Fruit fly (Drosophila melanogaster) whole organism, wandering third instar larva: ENCODE data around the gene stv.

ENCODE experiments used
- Abd-B ChIP-seq: fragments of >200 bp; optimal IDR thresholded peaks from 2 replicates; lab custom pipeline; 2017; ENCODE audit warnings: missing biosample characterization, missing genetic modification characterization
- CG32264 ChIP-seq: fragments of 200-800 bp; sonication (Bioruptor generic); optimal IDR thresholded peaks from 2 replicates; lab custom pipeline; 2016; ENCODE audit warnings: missing biosample characterization, missing genetic modification characterization
- CG9705 ChIP-seq: fragments of 200-800 bp; sonication (Bioruptor generic); optimal IDR thresholded peaks from 2 replicates; lab custom pipeline; 2018; ENCODE audit warnings: missing biosample characterization, mild to moderate bottlenecking, missing genetic modification characterization
- CrebA ChIP-seq: fragments of 200-800 bp; sonication (Bioruptor generic); optimal IDR thresholded peaks from 2 replicates; lab custom pipeline; 2016; ENCODE audit warnings: missing biosample characterization, mild to moderate bottlenecking, missing genetic modification characterization, borderline replicate concordance
- Dfd ChIP-seq: fragments of >200 bp; optimal IDR thresholded peaks from 2 replicates; lab custom pipeline; 2017; ENCODE audit warnings: missing biosample characterization, missing genetic modification characterization
- GATAd ChIP-seq: sonication (Bioruptor generic); optimal IDR thresholded peaks from 2 replicates; lab custom pipeline; 2016; ENCODE audit warnings: missing biosample characterization, missing genetic modification characterization
- HLH106 ChIP-seq: fragments of 200-800 bp; optimal IDR thresholded peaks from 3 replicates; lab custom pipeline; 2019; ENCODE audit warnings: missing biosample characterization, mild to moderate bottlenecking, missing genetic modification characterization, moderate library complexity
- Hnf4 ChIP-seq: fragments of 200-800 bp; sonication (Bioruptor generic); optimal IDR thresholded peaks from 2 replicates; lab custom pipeline; 2016; ENCODE audit warnings: missing biosample characterization, mild to moderate bottlenecking, missing genetic modification characterization
- Hr78 ChIP-seq: fragments of >200 bp; optimal IDR thresholded peaks from 2 replicates; lab custom pipeline; 2017; ENCODE audit warnings: missing biosample characterization, missing genetic modification characterization
- Hr83 ChIP-seq: fragments of 200-300 bp; sonication (Bioruptor generic); optimal IDR thresholded peaks from 2 replicates; lab custom pipeline; 2016; ENCODE audit warnings: missing biosample characterization, mild to moderate bottlenecking, missing genetic modification characterization, moderate library complexity; ENCODE audit not compliant: poor library complexity, severe bottlenecking
- Jra ChIP-seq: sonication (Bioruptor generic); optimal IDR thresholded peaks from 2 replicates; lab custom pipeline; 2016; ENCODE audit warnings: missing biosample characterization, missing genetic modification characterization
- Mio ChIP-seq: sonication (Bioruptor generic); optimal IDR thresholded peaks from 2 replicates; lab custom pipeline; 2016; ENCODE audit warnings: missing biosample characterization, missing genetic modification characterization
- Myc ChIP-seq: fragments of >200 bp; optimal IDR thresholded peaks from 2 replicates; lab custom pipeline; 2017
- N ChIP-seq: fragments of >200 bp; optimal IDR thresholded peaks from 2 replicates; lab custom pipeline; 2018; ENCODE audit warnings: missing biosample characterization, missing external identifiers, missing genetic modification characterization
- OdsH ChIP-seq: fragments of 200-800 bp; sonication (Bioruptor generic); optimal IDR thresholded peaks from 2 replicates; lab custom pipeline; 2016; ENCODE audit warnings: missing biosample characterization, mild to moderate bottlenecking, missing genetic modification characterization
- Rel ChIP-seq, 2 experiments: fragments of 200-800 bp; sonication (Bioruptor generic) in 1 of 2; optimal IDR thresholded peaks; 2 replicates in 1 of 2; 3 replicates in 1 of 2; lab custom pipeline; 2016 to 2019; ENCODE audit warnings: mild to moderate bottlenecking in 2 of 2, missing biosample characterization in 2 of 2, missing genetic modification characterization in 2 of 2, moderate library complexity in 1 of 2
- Sp1 ChIP-seq: fragments of 200-800 bp; sonication (Bioruptor generic); optimal IDR thresholded peaks from 3 replicates; lab custom pipeline; 2019; ENCODE audit warnings: missing biosample characterization, mild to moderate bottlenecking, missing genetic modification characterization, moderate library complexity
- Vsx2 ChIP-seq: fragments of 200-300, 225-300 bp; sonication (Bioruptor generic); optimal IDR thresholded peaks from 2 replicates; lab custom pipeline; 2018; ENCODE audit warnings: missing biosample characterization, missing genetic modification characterization; ENCODE audit not compliant: partially characterized antibody
- br ChIP-seq: fragments of 200-800 bp; sonication (Bioruptor generic); optimal IDR thresholded peaks from 2 replicates; lab custom pipeline; 2016; ENCODE audit warnings: missing biosample characterization, missing genetic modification characterization
- brk ChIP-seq: fragments of 200-800 bp; sonication (Bioruptor generic); optimal IDR thresholded peaks from 2 replicates; lab custom pipeline; 2016; ENCODE audit warnings: missing biosample characterization, mild to moderate bottlenecking, missing genetic modification characterization
- dl ChIP-seq, 2 experiments: fragments of 175-275, 200-275 bp in 1 of 2; fragments of 200-275 bp in 1 of 2; sonication (Bioruptor generic); optimal IDR thresholded peaks; lab custom pipeline; 2018; ENCODE audit warnings: mild to moderate bottlenecking in 2 of 2, missing biosample characterization in 2 of 2, missing genetic modification characterization in 2 of 2, moderate library complexity in 2 of 2; ENCODE audit not compliant: partially characterized antibody in 2 of 2, insufficient read depth in 1 of 2
- dmrt93B ChIP-seq: fragments of 200-800 bp; sonication (Bioruptor generic); optimal IDR thresholded peaks from 2 replicates; lab custom pipeline; 2018; ENCODE audit warnings: missing biosample characterization, mild to moderate bottlenecking, missing genetic modification characterization
- dsf ChIP-seq: sonication (Bioruptor generic); optimal IDR thresholded peaks from 2 replicates; lab custom pipeline; 2016; ENCODE audit warnings: missing biosample characterization, missing genetic modification characterization, borderline replicate concordance
- ey ChIP-seq: fragments of 200-800 bp; sonication (Bioruptor generic); optimal IDR thresholded peaks from 2 replicates; lab custom pipeline; 2016; ENCODE audit warnings: missing biosample characterization, missing genetic modification characterization
- foxo ChIP-seq, 2 experiments: fragments of 200-800 bp; sonication (Bioruptor generic); optimal IDR thresholded peaks; 2 replicates in 1 of 2; 3 replicates in 1 of 2; lab custom pipeline; 2016 to 2017; ENCODE audit warnings: missing biosample characterization in 2 of 2, missing genetic modification characterization in 2 of 2
- fru ChIP-seq: fragments of 200-800 bp; sonication (Bioruptor generic); optimal IDR thresholded peaks from 3 replicates; lab custom pipeline; 2016; ENCODE audit warnings: missing biosample characterization, mild to moderate bottlenecking, missing genetic modification characterization
- h ChIP-seq: fragments of 200-800 bp; sonication (Bioruptor generic); optimal IDR thresholded peaks from 3 replicates; lab custom pipeline; 2016; ENCODE audit warnings: missing biosample characterization, mild to moderate bottlenecking, missing genetic modification characterization
- jim ChIP-seq: fragments of 175-275, 200-325 bp; sonication (Bioruptor generic); optimal IDR thresholded peaks from 2 replicates; lab custom pipeline; 2016; ENCODE audit warnings: missing biosample characterization, mild to moderate bottlenecking, missing genetic modification characterization
- lola ChIP-seq: fragments of >200 bp; optimal IDR thresholded peaks from 2 replicates; lab custom pipeline; 2017; ENCODE audit warnings: missing biosample characterization, missing genetic modification characterization
- pan ChIP-seq: fragments of >200 bp; optimal IDR thresholded peaks from 2 replicates; lab custom pipeline; 2017
- psq ChIP-seq: fragments of 200-800 bp; sonication (Bioruptor generic); optimal IDR thresholded peaks from 3 replicates; lab custom pipeline; 2017; ENCODE audit warnings: missing biosample characterization, mild to moderate bottlenecking, missing genetic modification characterization, moderate library complexity
- rgr ChIP-seq: fragments of 200-800 bp; sonication (Bioruptor generic); optimal IDR thresholded peaks from 3 replicates; lab custom pipeline; 2016; ENCODE audit warnings: missing biosample characterization, mild to moderate bottlenecking, missing genetic modification characterization
- sage ChIP-seq: fragments of 200-800 bp; sonication (Bioruptor generic); optimal IDR thresholded peaks from 2 replicates; lab custom pipeline; 2016; ENCODE audit warnings: missing biosample characterization, mild to moderate bottlenecking, missing genetic modification characterization
- sv ChIP-seq: fragments of 200-800 bp; sonication (Bioruptor generic); optimal IDR thresholded peaks from 3 replicates; lab custom pipeline; 2016; ENCODE audit warnings: missing biosample characterization, missing genetic modification characterization
- tai ChIP-seq: sonication (Bioruptor generic); optimal IDR thresholded peaks from 2 replicates; lab custom pipeline; 2016; ENCODE audit warnings: missing biosample characterization, missing genetic modification characterization
- usp ChIP-seq: fragments of >200 bp; optimal IDR thresholded peaks from 2 replicates; lab custom pipeline; 2017; ENCODE audit warnings: missing biosample characterization, missing genetic modification characterization
- woc ChIP-seq: sonication (Bioruptor generic); optimal IDR thresholded peaks from 2 replicates; lab custom pipeline; 2016; ENCODE audit warnings: missing biosample characterization, mild to moderate bottlenecking, missing genetic modification characterization

The stv gene

dm6 chr3L:13437654-13438053, 39.7 kb upstream of the stv start, which contains the start of gene CG10725:
CG10725 (plus strand) TSS chr3L:13437954.
- TF ChIP-seq foxo (GFP tag; optimal IDR thresholded peaks at IDR 0.05; lab: Kevin White, UChicago) (no peak), rgr (GFP tag; lab: Kevin White, UChicago) (no peak), GATAd (GFP tag; lab: Kevin White, UChicago) (no peak), brk (no peak), dsf (no peak), Mio (GFP tag; lab: Kevin White, UChicago) (no peak), Myc (lab: Kevin White, UChicago) (no peak), pan (lab: Kevin White, UChicago) (no peak), Jra (GFP tag; lab: Kevin White, UChicago) (no peak), Rel (GFP tag; optimal IDR thresholded peaks at IDR 0.05; lab: Kevin White, UChicago) (no peak), Rel (tag; optimal IDR thresholded peaks at IDR 0.05; lab: Kevin White, UChicago) (no peak), sage (GFP tag; lab: Kevin White, UChicago) (no peak), HLH106 (tag; lab: Kevin White, UChicago) (no peak), Abd-B (no peak), Hr78 (GFP tag; lab: Kevin White, UChicago) (no peak), jim (no peak), woc (GFP tag; lab: Kevin White, UChicago) (no peak), CG9705 (no peak), lola (GFP tag; lab: Kevin White, UChicago) (no peak), dmrt93B (GFP tag; lab: Kevin White, UChicago) (no peak)

dm6 chr3L:13440370-13440960, 36.9 kb upstream of the stv start, which contains the start of the genes CG10140 and CG14109:
CG10140 (minus strand) TSS chr3L:13440470.
CG14109 (plus strand) TSS chr3L:13440910.
- TF ChIP-seq lola (GFP tag; lab: Kevin White, UChicago): no peak
- TF ChIP-seq dsf: no peak
- no peak for TF ChIP-seq sage (GFP tag; lab: Kevin White, UChicago)

dm6 chr3L:13442400-13442799, 34.9 kb upstream of the stv start, which contains the start of gene cmb:
cmb (plus strand) TSS chr3L:13442594.
- no peak for TF ChIP-seq OdsH
- TF ChIP-seq dl (GFP tag; optimal IDR thresholded peaks at IDR 0.05; lab: Kevin White, UChicago; ENCODE audit: insufficient read depth in 1 of 2, partially characterized antibody in 2 of 2): no peak
- TF ChIP-seq Abd-B: no peak
- TF ChIP-seq Rel (GFP tag; optimal IDR thresholded peaks at IDR 0.05; lab: Kevin White, UChicago): no peak
- peak; percentile 33 for TF ChIP-seq Rel (tag; optimal IDR thresholded peaks at IDR 0.05; lab: Kevin White, UChicago)
- TF ChIP-seq Dfd (GFP tag; lab: Kevin White, UChicago): no peak
- peak; percentile 34 for TF ChIP-seq HLH106 (tag; lab: Kevin White, UChicago)
- TF ChIP-seq jim: peak; percentile 84
- TF ChIP-seq ey (GFP tag; lab: Kevin White, UChicago): no peak
- peak; percentile 34 for TF ChIP-seq sage (GFP tag; lab: Kevin White, UChicago)
- peak; percentile 2 for TF ChIP-seq rgr (GFP tag; lab: Kevin White, UChicago)
- TF ChIP-seq Sp1 (GFP tag; lab: Kevin White, UChicago): peak; percentile 68

dm6 chr3L:13450177-13450793, 27.1 kb upstream of the stv start, which contains the start of the genes JMJD7 and CG10738:
JMJD7 (minus strand) TSS chr3L:13450283.
CG10738 (plus strand) TSS chr3L:13450770.
- TF ChIP-seq OdsH (no peak), CG32264 (GFP tag; lab: Kevin White, UChicago) (no peak), br (GFP tag; lab: Kevin White, UChicago) (peak; percentile 14), sage (GFP tag; lab: Kevin White, UChicago) (no peak), woc (GFP tag; lab: Kevin White, UChicago) (no peak), GATAd (GFP tag; lab: Kevin White, UChicago) (no peak), Myc (lab: Kevin White, UChicago) (no peak), Abd-B (no peak), Mio (GFP tag; lab: Kevin White, UChicago) (no peak), tai (GFP tag; lab: Kevin White, UChicago) (no peak), Vsx2 (GFP tag; lab: Kevin White, UChicago) (no peak), foxo (GFP tag; optimal IDR thresholded peaks at IDR 0.05; lab: Kevin White, UChicago) (no peak), dmrt93B (GFP tag; lab: Kevin White, UChicago) (peak; percentile 67), pan (lab: Kevin White, UChicago) (no peak), Hr78 (GFP tag; lab: Kevin White, UChicago) (no peak), jim (no peak), dsf (no peak), CrebA (GFP tag; lab: Kevin White, UChicago) (no peak), Hnf4 (GFP tag; lab: Kevin White, UChicago) (no peak), dl (GFP tag; optimal IDR thresholded peaks at IDR 0.05; lab: Kevin White, UChicago; ENCODE audit: insufficient read depth in 1 of 2, partially characterized antibody in 2 of 2) (no peak), CG9705 (peak; percentile 75), rgr (GFP tag; lab: Kevin White, UChicago) (peak; percentile 36), Dfd (GFP tag; lab: Kevin White, UChicago) (no peak), psq (GFP tag; lab: Kevin White, UChicago) (peak; percentile 27), HLH106 (tag; lab: Kevin White, UChicago) (peak; percentile 66), lola (GFP tag; lab: Kevin White, UChicago) (no peak), brk (no peak), fru (GFP tag; lab: Kevin White, UChicago) (peak; percentile 9), N (GFP tag; lab: Kevin White, UChicago) (no peak), Sp1 (GFP tag; lab: Kevin White, UChicago) (peak; percentile 25), Hr83 (GFP tag; lab: Kevin White, UChicago) (peak; percentile 77), Jra (GFP tag; lab: Kevin White, UChicago) (no peak), usp (GFP tag; lab: Kevin White, UChicago) (no peak), h (GFP tag; lab: Kevin White, UChicago) (peak; percentile 44), sv (no peak)
